Fruit fly (Drosophila melanogaster) whole organism, embryonic: ENCODE results near the gene CG32686.

Experiments used
- Adf1 ChIP-seq: fragments of 200-800 bp; sonication (Bioruptor generic); IDR thresholded peaks from 2 replicates; pipeline ENCODE4 v1.3.6; 2022; ENCODE audit warnings: missing biosample characterization, missing genetic modification characterization
- B-H1 ChIP-seq: fragments of 200-800 bp; sonication (Bioruptor generic); IDR thresholded peaks from 3 replicates; pipeline ENCODE4 v1.3.6; 2022; ENCODE audit warnings: missing biosample characterization, missing genetic modification characterization
- BtbVII ChIP-seq: fragments of 200-800 bp; sonication (Bioruptor generic); optimal IDR thresholded peaks from 3 replicates; lab custom pipeline; 2017; ENCODE audit warnings: missing biosample characterization, mild to moderate bottlenecking, missing genetic modification characterization
- CG11093 ChIP-seq: fragments of 200-800 bp; sonication (Bioruptor generic); IDR thresholded peaks from 3 replicates; pipeline ENCODE4 v1.3.6; 2022; ENCODE audit warnings: missing biosample characterization, missing genetic modification characterization
- CG11247 ChIP-seq: fragments of 200-800 bp; sonication (Bioruptor generic); IDR thresholded peaks from 2 replicates; pipeline ENCODE4 v1.3.6; 2022; ENCODE audit warnings: missing biosample characterization, missing genetic modification characterization
- CG11504 ChIP-seq: fragments of 200-800 bp; sonication (Bioruptor generic); optimal IDR thresholded peaks from 3 replicates; lab custom pipeline; 2019; ENCODE audit warnings: missing biosample characterization, mild to moderate bottlenecking, missing genetic modification characterization, moderate library complexity
- CG11696 ChIP-seq: fragments of 200-800 bp; sonication (Bioruptor generic); IDR thresholded peaks from 2 replicates; pipeline ENCODE4 v1.3.6; 2022; ENCODE audit warnings: missing biosample characterization, missing genetic modification characterization
- CG13424 ChIP-seq: fragments of 200-800 bp; sonication (Bioruptor generic); optimal IDR thresholded peaks from 2 replicates; lab custom pipeline; 2019; ENCODE audit warnings: missing biosample characterization, mild to moderate bottlenecking, missing genetic modification characterization, moderate library complexity
- CG13894 ChIP-seq: fragments of 200-800 bp; sonication (Bioruptor generic); optimal IDR thresholded peaks from 3 replicates; lab custom pipeline; 2018; ENCODE audit warnings: missing biosample characterization, mild to moderate bottlenecking, missing genetic modification characterization, moderate library complexity
- CG14441 ChIP-seq: fragments of 200-800 bp; sonication (Bioruptor generic); IDR thresholded peaks from 2 replicates; pipeline ENCODE4 v1.3.6; 2022; ENCODE audit warnings: missing biosample characterization, missing genetic modification characterization
- CG18599 ChIP-seq: fragments of 200-800 bp; sonication (Bioruptor generic); optimal IDR thresholded peaks from 3 replicates; lab custom pipeline; 2017; ENCODE audit warnings: missing biosample characterization, missing genetic modification characterization, mild to moderate bottlenecking, moderate library complexity, missing genetic modification reagents
- CG31365 ChIP-seq: fragments of 200-800 bp; sonication (Bioruptor generic); optimal IDR thresholded peaks from 2 replicates; lab custom pipeline; 2018; ENCODE audit warnings: missing biosample characterization, mild to moderate bottlenecking, missing genetic modification characterization
- CG31441 ChIP-seq: fragments of 200-800 bp; sonication (Bioruptor generic); IDR thresholded peaks from 2 replicates; pipeline ENCODE4 v1.3.6; 2022; ENCODE audit warnings: missing biosample characterization, missing genetic modification characterization
- CG6854 ChIP-seq: fragments of 200-800 bp; sonication (Bioruptor generic); optimal IDR thresholded peaks from 3 replicates; lab custom pipeline; 2017; ENCODE audit warnings: missing biosample characterization, mild to moderate bottlenecking, missing genetic modification characterization
- CG7271 ChIP-seq: fragments of 200-800 bp; sonication (Bioruptor generic); optimal IDR thresholded peaks from 2 replicates; lab custom pipeline; 2018; ENCODE audit warnings: missing biosample characterization, mild to moderate bottlenecking, missing genetic modification characterization, moderate library complexity
- CG7357 ChIP-seq: fragments of 200-800 bp; sonication (Bioruptor generic); IDR thresholded peaks from 3 replicates; pipeline ENCODE4 v1.3.6; 2022; ENCODE audit warnings: missing biosample characterization, missing genetic modification characterization
- CG7745 ChIP-seq: fragments of 200-800 bp; sonication (Bioruptor generic); optimal IDR thresholded peaks from 2 replicates; lab custom pipeline; 2018; ENCODE audit warnings: missing biosample characterization, mild to moderate bottlenecking, missing genetic modification characterization, moderate library complexity
- CG8924 ChIP-seq: fragments of 200-800 bp; optimal IDR thresholded peaks from 3 replicates; lab custom pipeline; 2019; ENCODE audit warnings: missing biosample characterization, mild to moderate bottlenecking, missing genetic modification characterization, moderate library complexity
- CTCF ChIP-seq: fragments of 200-800 bp; sonication (Bioruptor generic); optimal IDR thresholded peaks from 2 replicates; lab custom pipeline; 2017; ENCODE audit warnings: missing biosample characterization, mild to moderate bottlenecking, missing genetic modification characterization, moderate library complexity
- Dad ChIP-seq: fragments of 200-800 bp; sonication (Bioruptor generic); optimal IDR thresholded peaks from 3 replicates; lab custom pipeline; 2016; ENCODE audit warnings: missing biosample characterization, missing genetic modification characterization
- E2f1 ChIP-seq: fragments of 200-800 bp; sonication (Bioruptor generic); IDR thresholded peaks from 2 replicates; pipeline ENCODE4 v1.3.6; 2022; ENCODE audit warnings: missing biosample characterization, missing genetic modification characterization
- Ets97D ChIP-seq: fragments of 200-800 bp; sonication (Bioruptor generic); optimal IDR thresholded peaks from 3 replicates; lab custom pipeline; 2016; ENCODE audit warnings: missing biosample characterization, missing genetic modification characterization
- Fer1 ChIP-seq: fragments of 200-800 bp; sonication (Bioruptor generic); optimal IDR thresholded peaks from 2 replicates; lab custom pipeline; 2017; ENCODE audit warnings: missing biosample characterization, mild to moderate bottlenecking, missing genetic modification characterization
- H15 ChIP-seq: fragments of 200-800 bp; sonication (Bioruptor generic); IDR thresholded peaks from 3 replicates; pipeline ENCODE4 v1.3.6; 2022; ENCODE audit warnings: missing biosample characterization, missing genetic modification characterization
- HLH3B ChIP-seq: fragments of 200-800 bp; sonication (Bioruptor generic); IDR thresholded peaks from 2 replicates; pipeline ENCODE4 v1.3.6; 2022; ENCODE audit warnings: missing biosample characterization, missing genetic modification characterization
- HmgZ ChIP-seq: fragments of 200-800 bp; sonication (Bioruptor generic); optimal IDR thresholded peaks from 2 replicates; lab custom pipeline; 2018; ENCODE audit warnings: missing biosample characterization, mild to moderate bottlenecking, missing genetic modification characterization
- Jarid2 ChIP-seq: fragments of 200-800 bp; sonication (Bioruptor generic); optimal IDR thresholded peaks from 3 replicates; lab custom pipeline; 2017; ENCODE audit warnings: mild to moderate bottlenecking, missing biosample characterization, missing genetic modification reagents, missing genetic modification characterization
- MESR4 ChIP-seq: fragments of 200-800 bp; sonication (Bioruptor generic); optimal IDR thresholded peaks from 2 replicates; lab custom pipeline; 2018; ENCODE audit warnings: missing biosample characterization, mild to moderate bottlenecking, missing genetic modification characterization, moderate library complexity
- Mad ChIP-seq: fragments of 200-800 bp; sonication (Bioruptor generic); optimal IDR thresholded peaks from 2 replicates; lab custom pipeline; 2016; ENCODE audit warnings: missing biosample characterization, missing genetic modification characterization
- Myb ChIP-seq: fragments of 200-800 bp; sonication (Bioruptor generic); optimal IDR thresholded peaks from 2 replicates; lab custom pipeline; 2016; ENCODE audit warnings: missing biosample characterization, missing genetic modification characterization
- NC2α ChIP-seq: fragments of 200-800 bp; sonication (Bioruptor generic); optimal IDR thresholded peaks from 2 replicates; lab custom pipeline; 2016; ENCODE audit warnings: missing biosample characterization, missing genetic modification characterization
- NfI ChIP-seq: fragments of 200-800 bp; sonication (Bioruptor generic); optimal IDR thresholded peaks from 3 replicates; lab custom pipeline; 2018; ENCODE audit warnings: missing biosample characterization, mild to moderate bottlenecking, missing genetic modification characterization, moderate library complexity
- Opbp ChIP-seq: fragments of 200-800 bp; sonication (Bioruptor generic); IDR thresholded peaks from 3 replicates; pipeline ENCODE4 v1.3.6; 2022; ENCODE audit warnings: missing biosample characterization, missing genetic modification characterization; ENCODE audit not compliant: partially characterized antibody
- Taf1 ChIP-seq: fragments of 200-800 bp; sonication (Bioruptor generic); IDR thresholded peaks from 2 replicates; pipeline ENCODE4 v1.3.6; 2022; ENCODE audit warnings: missing biosample characterization, missing genetic modification characterization
- bigmax ChIP-seq: fragments of 200-800 bp; sonication (Bioruptor generic); optimal IDR thresholded peaks from 2 replicates; lab custom pipeline; 2018; ENCODE audit warnings: missing biosample characterization, mild to moderate bottlenecking, missing genetic modification characterization
- chn ChIP-seq: fragments of 200-800 bp; sonication (Bioruptor generic); optimal IDR thresholded peaks from 2 replicates; lab custom pipeline; 2016; ENCODE audit warnings: missing biosample characterization, missing genetic modification characterization
- fd64A ChIP-seq: fragments of 200-800 bp; sonication (Bioruptor generic); optimal IDR thresholded peaks from 3 replicates; lab custom pipeline; 2018; ENCODE audit warnings: missing biosample characterization, mild to moderate bottlenecking, missing genetic modification characterization
- ftz-f1 ChIP-seq: fragments of 200-800 bp; sonication (Bioruptor generic); optimal IDR thresholded peaks from 2 replicates; lab custom pipeline; 2016; ENCODE audit warnings: missing biosample characterization, missing genetic modification characterization
- fu2 ChIP-seq: fragments of 200-800 bp; sonication (Bioruptor generic); optimal IDR thresholded peaks from 2 replicates; lab custom pipeline; 2016; ENCODE audit warnings: missing biosample characterization, missing genetic modification characterization
- hth ChIP-seq: fragments of >200 bp; optimal IDR thresholded peaks from 2 replicates; lab custom pipeline; 2017; ENCODE audit warnings: inconsistent platforms
- ind ChIP-seq: fragments of 200-800 bp; sonication (Bioruptor generic); optimal IDR thresholded peaks from 3 replicates; lab custom pipeline; 2016; ENCODE audit warnings: missing biosample characterization, missing genetic modification characterization
- insv ChIP-seq, 2 experiments: fragments of 200-800 bp; sonication (Bioruptor generic); optimal IDR thresholded peaks; 3 replicates each; lab custom pipeline; 2016 to 2018; ENCODE audit warnings: missing biosample characterization in 2 of 2, missing genetic modification characterization in 2 of 2
- nau ChIP-seq: fragments of 200-800 bp; sonication (Bioruptor generic); optimal IDR thresholded peaks from 3 replicates; lab custom pipeline; 2017; ENCODE audit warnings: missing biosample characterization, mild to moderate bottlenecking, missing genetic modification characterization, missing genetic modification reagents
- pb ChIP-seq: fragments of 200-800 bp; sonication (Bioruptor generic); optimal IDR thresholded peaks from 3 replicates; lab custom pipeline; 2016; ENCODE audit warnings: missing biosample characterization, missing genetic modification characterization
- pita ChIP-seq: fragments of 200-800 bp; sonication (Bioruptor generic); optimal IDR thresholded peaks from 2 replicates; lab custom pipeline; 2017; ENCODE audit warnings: missing biosample characterization, mild to moderate bottlenecking, missing genetic modification characterization
- pnt ChIP-seq: fragments of 200-800 bp; sonication (Bioruptor generic); optimal IDR thresholded peaks from 3 replicates; lab custom pipeline; 2016; ENCODE audit warnings: missing biosample characterization, missing genetic modification characterization
- schlank ChIP-seq: fragments of 200-800 bp; sonication (Bioruptor generic); optimal IDR thresholded peaks from 2 replicates; lab custom pipeline; 2018; ENCODE audit warnings: missing biosample characterization, mild to moderate bottlenecking, missing genetic modification characterization
- sisA ChIP-seq: fragments of 200-800 bp; sonication (Bioruptor generic); IDR thresholded peaks from 2 replicates; pipeline ENCODE4 v1.3.6; 2022; ENCODE audit warnings: missing biosample characterization, missing genetic modification characterization
- tap ChIP-seq: fragments of 200-800 bp; optimal IDR thresholded peaks from 3 replicates; lab custom pipeline; 2019; ENCODE audit warnings: missing biosample characterization, mild to moderate bottlenecking, missing genetic modification characterization, moderate library complexity
- tgo ChIP-seq: fragments of 200-800 bp; sonication (Bioruptor generic); IDR thresholded peaks from 3 replicates; pipeline ENCODE4 v1.3.6; 2022; ENCODE audit warnings: missing biosample characterization, missing genetic modification characterization
- toy ChIP-seq: fragments of 200-800 bp; sonication (Bioruptor generic); IDR thresholded peaks from 2 replicates; pipeline ENCODE4 v1.3.6; 2022; ENCODE audit warnings: missing biosample characterization, missing genetic modification characterization
- zfh1 ChIP-seq: fragments of 200-800 bp; sonication (Bioruptor generic); IDR thresholded peaks from 3 replicates; pipeline ENCODE4 v1.3.6; 2022; ENCODE audit warnings: missing biosample characterization, missing genetic modification characterization

CG32686 gene

DNA sequence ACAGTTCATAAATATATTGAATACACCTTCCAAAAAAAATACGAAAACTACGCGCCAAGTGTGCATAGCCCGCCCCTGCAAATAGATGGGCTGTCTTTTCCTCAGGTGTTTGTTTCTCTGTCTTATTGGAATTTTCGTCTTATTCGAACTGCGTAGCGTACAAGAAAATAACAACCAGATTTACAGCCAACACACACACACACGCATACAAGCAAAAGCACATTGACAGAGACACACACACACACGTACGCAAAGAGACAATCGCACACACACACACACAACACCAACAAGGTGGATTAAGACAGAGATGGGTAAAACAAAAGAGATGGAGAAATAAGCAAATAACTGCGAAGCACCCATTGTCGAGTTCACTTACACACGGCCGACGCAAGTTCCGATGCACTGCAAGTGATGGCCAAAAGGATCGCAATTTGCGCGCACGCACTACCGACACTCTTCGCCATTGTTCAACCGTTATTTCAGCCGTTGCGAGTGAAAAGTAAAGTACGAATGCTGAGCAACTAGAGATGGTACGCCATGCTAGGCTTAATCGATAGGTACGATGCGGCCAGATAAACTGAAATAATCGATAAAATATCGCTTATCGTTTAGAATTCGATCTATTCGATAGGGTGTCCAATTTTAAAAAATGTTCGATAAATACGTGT lies 9.2 kb downstream of the CG32686 start (continued):
- TF ChIP-seq Mad (GFP tag; lab: Kevin White, UChicago) (no peak), CG6854 (GFP tag; lab: Kevin White, UChicago) (peak; percentile 31), tap (tag; lab: Kevin White, UChicago) (no peak), pb (GFP tag; lab: Kevin White, UChicago) (no peak), CG11093 (GFP tag; lab: Robert Waterston, UW) (no peak), CG18599 (GFP tag; lab: Kevin White, UChicago) (no peak), HmgZ (tag; lab: Kevin White, UChicago) (peak; percentile 17), chn (no peak), Fer1 (GFP tag; lab: Kevin White, UChicago) (peak; percentile 62), bigmax (GFP tag; lab: Kevin White, UChicago) (no peak), NC2α (GFP tag; lab: Kevin White, UChicago) (no peak), nau (GFP tag; lab: Kevin White, UChicago) (no peak), pnt (GFP tag; lab: Kevin White, UChicago) (no peak), CTCF (GFP tag; lab: Kevin White, UChicago) (no peak), CG11696 (GFP tag; lab: Robert Waterston, UW) (no peak), CG13424 (no peak), schlank (no peak), CG11247 (GFP tag; lab: Robert Waterston, UW) (no peak), CG7271 (tag; lab: Kevin White, UChicago) (no peak), B-H1 (GFP tag; lab: Robert Waterston, UW) (no peak), ftz-f1 (GFP tag; lab: Kevin White, UChicago) (peak; percentile 15), Adf1 (GFP tag; lab: Robert Waterston, UW) (no peak), CG7357 (GFP tag; lab: Robert Waterston, UW) (no peak), zfh1 (GFP tag; lab: Robert Waterston, UW) (0 out of 3 replicates have a peak, but pooled peaks have one; percentile 37), CG31441 (no peak), H15 (no peak), CG8924 (tag; lab: Kevin White, UChicago) (peak; percentile 61), Ets97D (GFP tag; lab: Kevin White, UChicago) (peak; percentile 31), Jarid2 (GFP tag; lab: Kevin White, UChicago) (peak; percentile 37), E2f1 (GFP tag; lab: Robert Waterston, UW) (no peak), sisA (GFP tag; lab: Robert Waterston, UW) (no peak), fu2 (GFP tag; lab: Kevin White, UChicago) (no peak), fd64A (GFP tag; lab: Kevin White, UChicago) (no peak), HLH3B (no peak), Taf1 (GFP tag; lab: Robert Waterston, UW) (no peak), toy (GFP tag; lab: Robert Waterston, UW) (no peak), tgo (GFP tag; lab: Robert Waterston, UW) (no peak), Opbp (GFP tag; lab: Robert Waterston, UW) (peak; percentile 90; the same call in 2 of the 3 replicates), CG31365 (tag; lab: Kevin White, UChicago) (no peak), CG13894 (tag; lab: Kevin White, UChicago) (peak; percentile 31), CG14441 (no peak), MESR4 (GFP tag; lab: Kevin White, UChicago) (peak; percentile 87), NfI (GFP tag; lab: Kevin White, UChicago) (no peak), pita (no peak), Dad (GFP tag; lab: Kevin White, UChicago) (no peak), ind (GFP tag; lab: Kevin White, UChicago) (no peak), CG11504 (tag; lab: Kevin White, UChicago) (peak; percentile 18), BtbVII (GFP tag; lab: Kevin White, UChicago) (no peak), Myb (peak; percentile 65), CG7745 (no peak), insv (GFP tag; optimal IDR thresholded peaks at IDR 0.05; lab: Kevin White, UChicago) (peak; percentile 84 to 98), hth (lab: Kevin White, UChicago) (no peak)
